Fruit fly (Drosophila melanogaster) whole organism, embryonic: ENCODE data around the gene CG33791.

Experiments
- Antp ChIP-seq: fragments of 200-800 bp; sonication (Bioruptor generic); optimal IDR thresholded peaks from 3 replicates; lab custom pipeline; 2016; ENCODE audit warnings: missing biosample characterization, missing genetic modification characterization
- Atf3 ChIP-seq: fragments of 200-800 bp; sonication (Bioruptor generic); optimal IDR thresholded peaks from 3 replicates; lab custom pipeline; 2016; ENCODE audit warnings: missing biosample characterization, missing genetic modification characterization
- B-H1 ChIP-seq: fragments of 200-800 bp; sonication (Bioruptor generic); IDR thresholded peaks from 3 replicates; pipeline ENCODE4 v1.3.6; 2022; ENCODE audit warnings: missing biosample characterization, missing genetic modification characterization
- BEAF-32 ChIP-seq: fragments of 200-800 bp; sonication (Bioruptor generic); optimal IDR thresholded peaks from 3 replicates; lab custom pipeline; 2017; ENCODE audit warnings: missing biosample characterization, missing genetic modification characterization, mild to moderate bottlenecking, moderate library complexity, missing genetic modification reagents
- Bdp1 ChIP-seq: fragments of 200-800 bp; sonication (Bioruptor generic); optimal IDR thresholded peaks from 3 replicates; lab custom pipeline; 2016; ENCODE audit warnings: missing biosample characterization, missing genetic modification characterization
- CG10147 ChIP-seq: fragments of 200-800 bp; sonication (Bioruptor generic); optimal IDR thresholded peaks from 2 replicates; lab custom pipeline; 2019; ENCODE audit warnings: missing biosample characterization, mild to moderate bottlenecking, missing genetic modification characterization, moderate library complexity
- CG12236 ChIP-seq: fragments of 200-800 bp; sonication (Bioruptor generic); optimal IDR thresholded peaks from 2 replicates; lab custom pipeline; 2016; ENCODE audit warnings: missing biosample characterization, missing genetic modification characterization
- CG1233 ChIP-seq: fragments of 200-800 bp; sonication (Bioruptor generic); optimal IDR thresholded peaks from 4 replicates; lab custom pipeline; 2018; ENCODE audit warnings: missing biosample characterization, mild to moderate bottlenecking, missing genetic modification characterization
- CG12769 ChIP-seq: fragments of 200-800 bp; sonication (Bioruptor generic); optimal IDR thresholded peaks from 2 replicates; lab custom pipeline; 2019; ENCODE audit warnings: missing biosample characterization, mild to moderate bottlenecking, missing genetic modification characterization, moderate library complexity
- CG13775 ChIP-seq: fragments of 200-800 bp; sonication (Bioruptor generic); optimal IDR thresholded peaks from 3 replicates; lab custom pipeline; 2017; ENCODE audit warnings: missing biosample characterization, mild to moderate bottlenecking, missing genetic modification characterization
- CG15479 ChIP-seq: fragments of 200-800 bp; sonication (Bioruptor generic); optimal IDR thresholded peaks from 3 replicates; lab custom pipeline; 2019; ENCODE audit warnings: missing biosample characterization, mild to moderate bottlenecking, missing genetic modification characterization, moderate library complexity
- CG16813 ChIP-seq: fragments of 200-800 bp; sonication (Bioruptor generic); IDR thresholded peaks from 3 replicates; pipeline ENCODE4 v1.3.6; 2022; ENCODE audit warnings: missing biosample characterization, missing genetic modification characterization; ENCODE audit not compliant: partially characterized antibody
- CG16815 ChIP-seq: fragments of 200-800 bp; sonication (Bioruptor generic); optimal IDR thresholded peaks from 3 replicates; lab custom pipeline; 2017; ENCODE audit warnings: missing biosample characterization, mild to moderate bottlenecking, missing genetic modification characterization
- CG2712 ChIP-seq: fragments of 200-800 bp; optimal IDR thresholded peaks from 3 replicates; lab custom pipeline; 2019; ENCODE audit warnings: missing biosample characterization, mild to moderate bottlenecking, missing genetic modification characterization, moderate library complexity
- CG31224 ChIP-seq: fragments of 200-800 bp; sonication (Bioruptor generic); IDR thresholded peaks from 2 replicates; pipeline ENCODE4 v1.3.6; 2022; ENCODE audit warnings: missing biosample characterization, missing genetic modification characterization
- CG32772 ChIP-seq: fragments of 200-800 bp; sonication (Bioruptor generic); IDR thresholded peaks from 2 replicates; pipeline ENCODE4 v1.3.6; 2022; ENCODE audit warnings: missing biosample characterization, missing genetic modification characterization
- CG3838 ChIP-seq: fragments of 200-800 bp; sonication (Bioruptor generic); optimal IDR thresholded peaks from 3 replicates; lab custom pipeline; 2016; ENCODE audit warnings: missing biosample characterization, missing genetic modification characterization
- CG7357 ChIP-seq: fragments of 200-800 bp; sonication (Bioruptor generic); IDR thresholded peaks from 3 replicates; pipeline ENCODE4 v1.3.6; 2022; ENCODE audit warnings: missing biosample characterization, missing genetic modification characterization
- CG7556 ChIP-seq: fragments of 200-800 bp; sonication (Bioruptor generic); optimal IDR thresholded peaks from 2 replicates; lab custom pipeline; 2017; ENCODE audit warnings: missing biosample characterization, mild to moderate bottlenecking, missing genetic modification characterization
- CG7928 ChIP-seq: fragments of 200-800 bp; sonication (Bioruptor generic); optimal IDR thresholded peaks from 2 replicates; lab custom pipeline; 2017; ENCODE audit warnings: missing biosample characterization, mild to moderate bottlenecking, missing genetic modification characterization
- CG8478 ChIP-seq: fragments of >200 bp; optimal IDR thresholded peaks from 2 replicates; lab custom pipeline; 2018
- CG9437 ChIP-seq: fragments of 200-800 bp; sonication (Bioruptor generic); optimal IDR thresholded peaks from 2 replicates; lab custom pipeline; 2018; ENCODE audit warnings: missing biosample characterization, mild to moderate bottlenecking, missing genetic modification characterization
- CG9727 ChIP-seq: fragments of 200-800 bp; sonication (Bioruptor generic); optimal IDR thresholded peaks from 3 replicates; lab custom pipeline; 2017; ENCODE audit warnings: missing biosample characterization, mild to moderate bottlenecking, missing genetic modification characterization
- Dip2 ChIP-seq: fragments of 200-800 bp; sonication (Bioruptor generic); IDR thresholded peaks from 2 replicates; pipeline ENCODE4 v1.3.6; 2022; ENCODE audit warnings: missing biosample characterization, missing genetic modification characterization
- Fer2 ChIP-seq: fragments of 200-800 bp; sonication (Bioruptor generic); optimal IDR thresholded peaks from 2 replicates; lab custom pipeline; 2018; ENCODE audit warnings: missing biosample characterization, mild to moderate bottlenecking, missing genetic modification characterization, moderate library complexity
- H2.0 ChIP-seq: fragments of 200-800 bp; sonication (Bioruptor generic); IDR thresholded peaks from 2 replicates; pipeline ENCODE4 v1.3.6; 2022; ENCODE audit warnings: missing biosample characterization, missing genetic modification characterization
- HLH3B ChIP-seq: fragments of 200-800 bp; sonication (Bioruptor generic); IDR thresholded peaks from 2 replicates; pipeline ENCODE4 v1.3.6; 2022; ENCODE audit warnings: missing biosample characterization, missing genetic modification characterization
- Neu2 ChIP-seq: fragments of 200-800 bp; sonication (Bioruptor generic); optimal IDR thresholded peaks from 3 replicates; lab custom pipeline; 2016; ENCODE audit warnings: missing biosample characterization, missing genetic modification characterization, borderline replicate concordance
- Nf-YA ChIP-seq: fragments of 200-800 bp; sonication (Bioruptor generic); IDR thresholded peaks from 2 replicates; pipeline ENCODE4 v1.3.6; 2022; ENCODE audit warnings: missing biosample characterization, missing genetic modification characterization
- Ravus ChIP-seq: fragments of 200-800 bp; sonication (Bioruptor generic); IDR thresholded peaks from 2 replicates; pipeline ENCODE4 v1.3.6; 2022; ENCODE audit warnings: missing biosample characterization, missing genetic modification characterization
- Scr ChIP-seq: fragments of 200-800 bp; sonication (Bioruptor generic); IDR thresholded peaks from 2 replicates; pipeline ENCODE4 v1.3.6; 2022; ENCODE audit warnings: missing biosample characterization, missing genetic modification characterization; ENCODE audit not compliant: partially characterized antibody
- cato ChIP-seq: fragments of 200-800 bp; sonication (Bioruptor generic); optimal IDR thresholded peaks from 2 replicates; lab custom pipeline; 2016; ENCODE audit warnings: missing biosample characterization, missing genetic modification characterization, borderline replicate concordance
- dmrt99B ChIP-seq: fragments of 200-800 bp; sonication (Bioruptor generic); optimal IDR thresholded peaks from 2 replicates; lab custom pipeline; 2018; ENCODE audit warnings: missing biosample characterization, mild to moderate bottlenecking, missing genetic modification characterization, moderate library complexity
- dysf ChIP-seq: fragments of 200-800 bp; sonication (Bioruptor generic); IDR thresholded peaks from 3 replicates; pipeline ENCODE4 v1.3.6; 2022; ENCODE audit warnings: missing biosample characterization, missing genetic modification characterization
- emc ChIP-seq: fragments of 200-800 bp; sonication (Bioruptor generic); optimal IDR thresholded peaks from 2 replicates; lab custom pipeline; 2016; ENCODE audit warnings: missing biosample characterization, missing genetic modification characterization
- gem ChIP-seq: fragments of 200-800 bp; sonication (Bioruptor generic); optimal IDR thresholded peaks from 2 replicates; lab custom pipeline; 2019; ENCODE audit warnings: missing biosample characterization, mild to moderate bottlenecking, missing genetic modification characterization, moderate library complexity
- ham ChIP-seq: fragments of 200-800 bp; sonication (Bioruptor generic); IDR thresholded peaks from 2 replicates; pipeline ENCODE4 v1.3.6; 2022; ENCODE audit warnings: missing biosample characterization, missing genetic modification characterization
- inv ChIP-seq: fragments of 200-800 bp; sonication (Bioruptor generic); IDR thresholded peaks from 2 replicates; pipeline ENCODE4 v1.3.6; 2022; ENCODE audit warnings: missing biosample characterization, missing genetic modification characterization; ENCODE audit not compliant: partially characterized antibody
- nerfin-1 ChIP-seq: fragments of 200-800 bp; sonication (Bioruptor generic); optimal IDR thresholded peaks from 3 replicates; lab custom pipeline; 2019; ENCODE audit warnings: missing biosample characterization, mild to moderate bottlenecking, missing genetic modification characterization, moderate library complexity
- p53 ChIP-seq: fragments of 200-800 bp; sonication (Bioruptor generic); optimal IDR thresholded peaks from 2 replicates; lab custom pipeline; 2016; ENCODE audit warnings: missing biosample characterization, missing genetic modification characterization
- pita ChIP-seq: fragments of 200-800 bp; sonication (Bioruptor generic); optimal IDR thresholded peaks from 2 replicates; lab custom pipeline; 2017; ENCODE audit warnings: missing biosample characterization, mild to moderate bottlenecking, missing genetic modification characterization
- ro ChIP-seq: fragments of 200-800 bp; sonication (Bioruptor generic); IDR thresholded peaks from 2 replicates; pipeline ENCODE4 v1.3.6; 2022; ENCODE audit warnings: missing biosample characterization, missing genetic modification characterization
- row ChIP-seq: fragments of 200-800 bp; sonication (Bioruptor generic); IDR thresholded peaks from 3 replicates; pipeline ENCODE4 v1.3.6; 2022; ENCODE audit warnings: missing biosample characterization, missing genetic modification characterization
- sens-2 ChIP-seq: fragments of 200-800 bp; sonication (Bioruptor generic); IDR thresholded peaks from 2 replicates; pipeline ENCODE4 v1.3.6; 2022; ENCODE audit warnings: missing biosample characterization, missing genetic modification characterization
- sob ChIP-seq: fragments of 200-800 bp; sonication (Bioruptor generic); IDR thresholded peaks from 2 replicates; pipeline ENCODE4 v1.3.6; 2022; ENCODE audit warnings: missing biosample characterization, missing genetic modification characterization
- tap ChIP-seq: fragments of 200-800 bp; optimal IDR thresholded peaks from 3 replicates; lab custom pipeline; 2019; ENCODE audit warnings: missing biosample characterization, mild to moderate bottlenecking, missing genetic modification characterization, moderate library complexity
- ttk ChIP-seq: fragments of 200-800 bp; sonication (Bioruptor generic); IDR thresholded peaks from 2 replicates; pipeline ENCODE4 v2.1.2; 2022; ENCODE audit warnings: missing biosample characterization, missing genetic modification characterization
- tx ChIP-seq: fragments of 200-800 bp; sonication (Bioruptor generic); optimal IDR thresholded peaks from 2 replicates; lab custom pipeline; 2016; ENCODE audit warnings: missing biosample characterization, missing genetic modification characterization
- wek ChIP-seq: fragments of 200-800 bp; sonication (Bioruptor generic); optimal IDR thresholded peaks from 3 replicates; lab custom pipeline; 2018; ENCODE audit warnings: missing biosample characterization, mild to moderate bottlenecking, missing genetic modification characterization, moderate library complexity
- zen ChIP-seq: fragments of 200-800 bp; sonication (Bioruptor generic); optimal IDR thresholded peaks from 3 replicates; lab custom pipeline; 2018; ENCODE audit warnings: missing biosample characterization, mild to moderate bottlenecking, missing genetic modification characterization, moderate library complexity

CG33791 gene

DNA sequence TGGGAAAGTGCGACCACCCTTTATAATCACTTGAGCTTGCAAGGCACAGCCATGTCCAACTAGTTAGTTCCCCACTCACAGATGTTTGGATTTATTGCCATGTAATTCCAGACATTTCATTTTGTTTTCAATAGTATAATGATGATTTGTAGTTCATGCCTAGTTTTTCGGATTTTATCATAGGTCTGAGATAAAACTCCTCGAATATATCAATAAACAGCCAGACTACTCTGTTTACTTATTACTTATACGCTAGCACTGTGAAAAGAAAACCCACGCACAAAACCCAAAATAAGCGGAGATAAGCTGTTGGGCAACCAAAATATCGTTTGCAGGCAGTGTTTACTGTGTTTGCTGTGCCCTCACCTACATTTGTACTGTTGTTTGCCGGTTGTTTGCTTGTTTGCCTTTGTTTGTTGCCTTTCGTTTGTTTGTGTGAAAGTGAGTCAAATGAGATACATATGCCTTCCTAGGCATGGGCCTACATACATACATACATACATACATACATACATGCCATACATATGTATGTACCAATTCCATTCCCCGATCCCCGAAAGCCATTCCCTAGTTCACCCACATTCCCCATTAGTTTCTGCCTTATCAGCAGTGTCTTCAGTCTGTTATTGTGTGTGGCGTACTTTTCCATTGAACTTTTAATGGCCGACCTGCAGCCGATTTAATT is 23.4 kb upstream of the CG33791 start (continued):
- peak; percentile 47 for TF ChIP-seq cato (GFP tag; lab: Kevin White, UChicago)
- TF ChIP-seq row (GFP tag; lab: Robert Waterston, UW) = peak; percentile 65
- peak; percentile 83 for TF ChIP-seq zen (tag; lab: Kevin White, UChicago)
- 0 out of 2 replicates have a peak, but pooled peaks have one; percentile 17 for TF ChIP-seq ttk (GFP tag; lab: Robert Waterston, UW)
- TF ChIP-seq dysf (GFP tag; lab: Robert Waterston, UW) = no peak; the same call in 1 of the 3 replicates
- TF ChIP-seq Nf-YA (GFP tag; lab: Robert Waterston, UW) = peak; percentile 57; the same call in 1 of the 2 replicates
- no peak for TF ChIP-seq BEAF-32 (GFP tag; lab: Kevin White, UChicago)
- TF ChIP-seq dmrt99B (tag; lab: Kevin White, UChicago) = peak; percentile 82
- TF ChIP-seq sob = peak; percentile 39; the same call in 1 of the 2 replicates
- 0 out of 2 replicates have a peak, but pooled peaks have one; percentile 40 for TF ChIP-seq sens-2 (GFP tag; lab: Robert Waterston, UW)
- TF ChIP-seq wek = peak; percentile 76
- peak; percentile 72 for TF ChIP-seq CG7556 (GFP tag; lab: Kevin White, UChicago)
- peak; percentile 7 for TF ChIP-seq Atf3 (GFP tag; lab: Kevin White, UChicago)
- TF ChIP-seq gem (tag; lab: Kevin White, UChicago) = peak; percentile 79
- TF ChIP-seq pita = no peak
- TF ChIP-seq Dip2 (GFP tag; lab: Robert Waterston, UW) = no peak
- TF ChIP-seq ro = no peak
- TF ChIP-seq Ravus (GFP tag; lab: Robert Waterston, UW) = no peak
- TF ChIP-seq ham = no peak
- TF ChIP-seq CG7928 (GFP tag; lab: Kevin White, UChicago) = no peak
- TF ChIP-seq emc = no peak
- TF ChIP-seq CG12236 = peak; percentile 48
- peak; percentile 77 for TF ChIP-seq CG1233 (GFP tag; lab: Kevin White, UChicago)
- peak; percentile 50 for TF ChIP-seq CG12769
- 0 out of 2 replicates have a peak, but pooled peaks have one; percentile 27 for TF ChIP-seq CG32772 (GFP tag; lab: Robert Waterston, UW)
- TF ChIP-seq H2.0 (GFP tag; lab: Robert Waterston, UW) = peak; percentile 52
- peak; percentile 85 for TF ChIP-seq CG9727 (GFP tag; lab: Kevin White, UChicago)
- TF ChIP-seq CG15479 (GFP tag; lab: Kevin White, UChicago) = peak; percentile 80
- TF ChIP-seq B-H1 (GFP tag; lab: Robert Waterston, UW) = no peak
- no peak for TF ChIP-seq CG7357 (GFP tag; lab: Robert Waterston, UW)
- TF ChIP-seq CG31224 (GFP tag; lab: Robert Waterston, UW) = no peak
- TF ChIP-seq Bdp1 (GFP tag; lab: Kevin White, UChicago) = peak; percentile 58
- no peak for TF ChIP-seq Scr (GFP tag; lab: Robert Waterston, UW)
- TF ChIP-seq CG2712 (tag; lab: Kevin White, UChicago) = peak; percentile 73
- TF ChIP-seq CG3838 (GFP tag; lab: Kevin White, UChicago) = peak; percentile 67
- no peak for TF ChIP-seq Neu2 (GFP tag; lab: Kevin White, UChicago)
- TF ChIP-seq tx (GFP tag; lab: Kevin White, UChicago) = no peak
- no peak for TF ChIP-seq CG8478 (lab: Kevin White, UChicago)
- TF ChIP-seq p53 (GFP tag; lab: Kevin White, UChicago) = peak; percentile 19
- TF ChIP-seq CG16815 (GFP tag; lab: Kevin White, UChicago) = peak; percentile 26
- peak; percentile 50 for TF ChIP-seq tap (tag; lab: Kevin White, UChicago)
- TF ChIP-seq inv = no peak
- peak; percentile 6 for TF ChIP-seq CG9437
- no peak for TF ChIP-seq Fer2 (tag; lab: Kevin White, UChicago)
- peak; percentile 76 for TF ChIP-seq nerfin-1
- peak; percentile 59 for TF ChIP-seq HLH3B (GFP tag; lab: Robert Waterston, UW)
- peak; percentile 68 for TF ChIP-seq Antp (GFP tag; lab: Kevin White, UChicago)
- TF ChIP-seq CG13775 (GFP tag; lab: Kevin White, UChicago) = peak; percentile 49
- TF ChIP-seq CG10147 (GFP tag; lab: Kevin White, UChicago) = peak; percentile 64
- TF ChIP-seq CG16813 (GFP tag; lab: Robert Waterston, UW) = no peak
